Worm (Caenorhabditis elegans) whole organism, L1 larva: ENCODE measurements around the gene tank-1.

Source experiments
- ama-1 ChIP-seq: fragments of 150-350 bp; optimal IDR thresholded peaks from 2 replicates; lab custom pipeline; 2014
- ets-5 ChIP-seq: fragments of 200-800 bp; sonication (Bioruptor generic); IDR thresholded peaks from 2 replicates; pipeline ENCODE4 v1.3.6; 2022; ENCODE audit warnings: missing genetic modification characterization, missing compliant biosample characterization
- lin-39 ChIP-seq: fragments of 150-350 bp; optimal IDR thresholded peaks from 2 replicates; lab custom pipeline; 2014; ENCODE audit warnings: missing biosample characterization, missing genetic modification reagents, missing genetic modification characterization

DNA sequence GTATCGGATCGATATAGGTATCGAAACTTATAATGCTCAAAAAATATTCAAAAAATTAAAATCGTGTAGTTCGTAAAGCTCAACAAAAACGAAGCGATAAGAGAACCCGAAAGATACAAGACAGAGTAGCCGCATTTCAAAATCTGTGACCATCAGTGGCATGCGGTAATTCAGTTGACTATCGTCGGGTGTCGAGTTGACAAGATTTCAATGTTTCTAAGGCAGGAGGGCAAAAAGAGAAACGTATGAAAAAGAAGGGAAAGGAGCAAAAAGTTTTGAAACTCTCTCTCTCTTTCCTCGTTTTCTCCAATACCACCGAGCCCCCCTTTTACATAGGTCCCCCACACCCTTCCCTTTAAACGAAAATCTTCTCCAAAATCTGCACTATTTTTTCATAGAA is 36.3 kb upstream of the tank-1 start:
- no peak for TF ChIP-seq ama-1
- TF ChIP-seq lin-39 (tag; lab: Kevin White, UChicago), result no peak
- TF ChIP-seq ets-5 (GFP tag; lab: Robert Waterston, UW), result no peak
